Fruit fly (Drosophila melanogaster) whole organism, prepupa: ENCODE results near the gene IFT54.

Experiments
- CG10669 ChIP-seq: fragments of 200-800 bp; sonication (Bioruptor generic); optimal IDR thresholded peaks from 3 replicates; lab custom pipeline; 2018; ENCODE audit warnings: missing biosample characterization, mild to moderate bottlenecking, missing genetic modification characterization, moderate library complexity
- CG11294 ChIP-seq: fragments of 200-800 bp; sonication (Bioruptor generic); IDR thresholded peaks from 2 replicates; pipeline ENCODE4 v1.3.6; 2022; ENCODE audit warnings: missing biosample characterization, missing genetic modification characterization
- CG11762 ChIP-seq: fragments of 200-800 bp; sonication (Bioruptor generic); optimal IDR thresholded peaks from 3 replicates; lab custom pipeline; 2016; ENCODE audit warnings: missing biosample characterization, missing genetic modification characterization; ENCODE audit not compliant: insufficient read depth
- CG11902 ChIP-seq: fragments of 200-800 bp; sonication (Bioruptor generic); optimal IDR thresholded peaks from 3 replicates; lab custom pipeline; 2016; ENCODE audit warnings: missing biosample characterization, missing genetic modification characterization
- CG15336 ChIP-seq: fragments of 200-800 bp; sonication (Bioruptor generic); IDR thresholded peaks from 2 replicates; pipeline ENCODE4 v1.3.6; 2022; ENCODE audit warnings: missing biosample characterization, missing genetic modification characterization
- CG1621 ChIP-seq: fragments of 200-800 bp; sonication (Bioruptor generic); optimal IDR thresholded peaks from 3 replicates; lab custom pipeline; 2018; ENCODE audit warnings: missing biosample characterization, mild to moderate bottlenecking, missing genetic modification characterization
- CG31627 ChIP-seq: fragments of 200-800 bp; sonication (Bioruptor generic); optimal IDR thresholded peaks from 3 replicates; lab custom pipeline; 2016; ENCODE audit warnings: missing biosample characterization, missing genetic modification characterization
- CG34406 ChIP-seq: fragments of 200-800 bp; sonication (Bioruptor generic); optimal IDR thresholded peaks from 3 replicates; lab custom pipeline; 2016; ENCODE audit warnings: missing biosample characterization, missing genetic modification characterization
- CG4318 ChIP-seq: fragments of 200-800 bp; sonication (Bioruptor generic); optimal IDR thresholded peaks from 3 replicates; lab custom pipeline; 2017; ENCODE audit warnings: missing biosample characterization, mild to moderate bottlenecking, missing genetic modification characterization
- CG6163 ChIP-seq: fragments of 200-800 bp; sonication (Bioruptor generic); IDR thresholded peaks from 3 replicates; pipeline ENCODE4 v1.3.6; 2022; ENCODE audit warnings: missing biosample characterization, missing genetic modification characterization
- CG6276 ChIP-seq: fragments of 200-800 bp; sonication (Bioruptor generic); optimal IDR thresholded peaks from 2 replicates; lab custom pipeline; 2017; ENCODE audit warnings: missing biosample characterization, mild to moderate bottlenecking, missing genetic modification characterization
- CG6792 ChIP-seq: fragments of 200-800 bp; sonication (Bioruptor generic); optimal IDR thresholded peaks from 3 replicates; lab custom pipeline; 2016; ENCODE audit warnings: missing biosample characterization, missing genetic modification characterization
- CG6808 ChIP-seq: fragments of 200-800 bp; sonication (Bioruptor generic); optimal IDR thresholded peaks from 3 replicates; lab custom pipeline; 2017; ENCODE audit warnings: missing biosample characterization, missing genetic modification characterization, mild to moderate bottlenecking, moderate library complexity, missing genetic modification reagents
- CG6854 ChIP-seq: fragments of 200-800 bp; sonication (Bioruptor generic); optimal IDR thresholded peaks from 2 replicates; lab custom pipeline; 2017; ENCODE audit warnings: missing biosample characterization, mild to moderate bottlenecking, missing genetic modification characterization
- CG7368 ChIP-seq: fragments of 200-800 bp; sonication (Bioruptor generic); optimal IDR thresholded peaks from 3 replicates; lab custom pipeline; 2016; ENCODE audit warnings: missing biosample characterization, missing genetic modification characterization
- CG8319 ChIP-seq: fragments of 200-800 bp; sonication (Bioruptor generic); optimal IDR thresholded peaks from 3 replicates; lab custom pipeline; 2016; ENCODE audit warnings: missing biosample characterization, missing genetic modification characterization
- CG8632 ChIP-seq: fragments of 200-800 bp; sonication (Bioruptor generic); optimal IDR thresholded peaks from 3 replicates; lab custom pipeline; 2016; ENCODE audit warnings: missing biosample characterization, missing genetic modification characterization
- Eip75B ChIP-seq: fragments of 200-800 bp; sonication (Bioruptor generic); optimal IDR thresholded peaks from 3 replicates; lab custom pipeline; 2016; ENCODE audit warnings: missing biosample characterization, missing genetic modification characterization
- Eip93F ChIP-seq: fragments of 200-800 bp; sonication (Bioruptor generic); optimal IDR thresholded peaks from 2 replicates; lab custom pipeline; 2016; ENCODE audit warnings: missing biosample characterization, mild to moderate bottlenecking, missing genetic modification characterization
- Ets96B ChIP-seq: fragments of 200-800 bp; optimal IDR thresholded peaks from 2 replicates; lab custom pipeline; 2019; ENCODE audit warnings: missing biosample characterization, mild to moderate bottlenecking, missing genetic modification characterization, moderate library complexity
- Gug ChIP-seq: fragments of 200-800 bp; sonication (Bioruptor generic); IDR thresholded peaks from 2 replicates; pipeline ENCODE4 v1.3.6; 2022; ENCODE audit warnings: missing biosample characterization, missing genetic modification characterization
- Hr38 ChIP-seq: sonication (Bioruptor generic); optimal IDR thresholded peaks from 2 replicates; lab custom pipeline; 2016; ENCODE audit warnings: missing biosample characterization, missing genetic modification characterization
- Hr39 ChIP-seq: fragments of 200-800 bp; sonication (Bioruptor generic); optimal IDR thresholded peaks from 2 replicates; lab custom pipeline; 2016; ENCODE audit warnings: missing biosample characterization, missing genetic modification characterization
- Hr4 ChIP-seq: fragments of 200-800 bp; sonication (Bioruptor generic); optimal IDR thresholded peaks from 3 replicates; lab custom pipeline; 2016; ENCODE audit warnings: missing biosample characterization, missing genetic modification characterization
- Lpt ChIP-seq: fragments of 200-800 bp; sonication (Bioruptor generic); optimal IDR thresholded peaks from 3 replicates; lab custom pipeline; 2016; ENCODE audit warnings: missing biosample characterization, missing genetic modification characterization
- OdsH ChIP-seq: fragments of 200-800 bp; sonication (Bioruptor generic); optimal IDR thresholded peaks from 3 replicates; lab custom pipeline; 2016; ENCODE audit warnings: missing biosample characterization, missing genetic modification characterization
- Smox ChIP-seq: fragments of 200-800 bp; sonication (Bioruptor generic); optimal IDR thresholded peaks from 3 replicates; lab custom pipeline; 2016; ENCODE audit warnings: missing biosample characterization, missing genetic modification characterization
- Sox14 ChIP-seq: fragments of 200-800 bp; sonication (Bioruptor generic); optimal IDR thresholded peaks from 3 replicates; lab custom pipeline; 2016; ENCODE audit warnings: missing biosample characterization, missing genetic modification characterization
- Sox15 ChIP-seq: fragments of 200-800 bp; sonication (Bioruptor generic); optimal IDR thresholded peaks from 3 replicates; lab custom pipeline; 2016; ENCODE audit warnings: missing biosample characterization, missing genetic modification characterization
- achi ChIP-seq: fragments of 200-800 bp; sonication (Bioruptor generic); optimal IDR thresholded peaks from 3 replicates; lab custom pipeline; 2016; ENCODE audit warnings: missing biosample characterization, missing genetic modification characterization
- acj6 ChIP-seq: fragments of 200-800 bp; sonication (Bioruptor generic); optimal IDR thresholded peaks from 3 replicates; lab custom pipeline; 2016; ENCODE audit warnings: missing biosample characterization, missing genetic modification characterization
- cyc ChIP-seq: fragments of 200-800 bp; sonication (Bioruptor generic); optimal IDR thresholded peaks from 3 replicates; lab custom pipeline; 2016; ENCODE audit warnings: missing biosample characterization, missing genetic modification characterization
- dsx ChIP-seq: fragments of 200-800 bp; optimal IDR thresholded peaks from 3 replicates; lab custom pipeline; 2019; ENCODE audit warnings: missing biosample characterization, mild to moderate bottlenecking, missing genetic modification characterization, moderate library complexity; ENCODE audit not compliant: poor library complexity, severe bottlenecking
- eg ChIP-seq: fragments of 200-800 bp; sonication (Bioruptor generic); IDR thresholded peaks from 3 replicates; pipeline ENCODE4 v1.3.6; 2022; ENCODE audit warnings: missing biosample characterization, missing genetic modification characterization
- esn ChIP-seq: fragments of 200-800 bp; sonication (Bioruptor generic); optimal IDR thresholded peaks from 2 replicates; lab custom pipeline; 2016; ENCODE audit warnings: missing biosample characterization, mild to moderate bottlenecking, missing genetic modification characterization, moderate library complexity
- fd59A ChIP-seq: fragments of 200-800 bp; sonication (Bioruptor generic); optimal IDR thresholded peaks from 2 replicates; lab custom pipeline; 2017; ENCODE audit warnings: missing biosample characterization, mild to moderate bottlenecking, missing genetic modification characterization, missing genetic modification reagents
- fkh ChIP-seq: fragments of 200-800 bp; sonication (Bioruptor generic); optimal IDR thresholded peaks from 3 replicates; lab custom pipeline; 2017; ENCODE audit warnings: missing biosample characterization, mild to moderate bottlenecking, missing genetic modification characterization, moderate library complexity
- lz ChIP-seq: fragments of 200-800 bp; sonication (Bioruptor generic); optimal IDR thresholded peaks from 3 replicates; lab custom pipeline; 2016; ENCODE audit warnings: missing biosample characterization, missing genetic modification characterization
- net ChIP-seq: fragments of 200-800 bp; sonication (Bioruptor generic); optimal IDR thresholded peaks from 3 replicates; lab custom pipeline; 2016; ENCODE audit warnings: missing biosample characterization, missing genetic modification characterization
- pdm3 ChIP-seq: fragments of 200-800 bp; sonication (Bioruptor generic); optimal IDR thresholded peaks from 3 replicates; lab custom pipeline; 2016; ENCODE audit warnings: missing biosample characterization, missing genetic modification characterization
- salr ChIP-seq, 2 experiments: fragments of 200-800 bp; sonication (Bioruptor generic); optimal IDR thresholded peaks; 3 replicates each; lab custom pipeline; 2016 to 2018; ENCODE audit warnings: missing biosample characterization in 2 of 2, missing genetic modification characterization in 2 of 2, mild to moderate bottlenecking in 1 of 2
- spab ChIP-seq: fragments of 200-800 bp; sonication (Bioruptor generic); optimal IDR thresholded peaks from 2 replicates; lab custom pipeline; 2017; ENCODE audit warnings: missing biosample characterization, mild to moderate bottlenecking, missing genetic modification characterization, missing genetic modification reagents
- ss ChIP-seq, 2 experiments: fragments of 200-800 bp; sonication (Bioruptor generic); optimal IDR thresholded peaks; 2 replicates in 1 of 2; 3 replicates in 1 of 2; lab custom pipeline; 2017 to 2018; ENCODE audit warnings: mild to moderate bottlenecking in 2 of 2, missing biosample characterization in 2 of 2, missing genetic modification characterization in 2 of 2, moderate library complexity in 1 of 2
- svp ChIP-seq: fragments of 200-800 bp; sonication (Bioruptor generic); peaks from one replicate; lab custom pipeline; 2016; ENCODE audit warnings: missing biosample characterization, missing genetic modification characterization
- topi ChIP-seq: fragments of 200-800 bp; sonication (Bioruptor generic); optimal IDR thresholded peaks from 3 replicates; lab custom pipeline; 2016; ENCODE audit warnings: missing biosample characterization, missing genetic modification characterization
- vri ChIP-seq: fragments of 200-800 bp; sonication (Bioruptor generic); optimal IDR thresholded peaks from 3 replicates; lab custom pipeline; 2016; ENCODE audit warnings: missing biosample characterization, mild to moderate bottlenecking, missing genetic modification characterization

The IFT54 gene

dm6 chr3R:14291431-14291830, 10.8 kb upstream of the IFT54 start (continued):
- peak; percentile 82 for TF ChIP-seq net (GFP tag; lab: Kevin White, UChicago)
- TF ChIP-seq svp, result peak; percentile 95
- peak; percentile 93 for TF ChIP-seq CG15336 (GFP tag; lab: Robert Waterston, UW)
- TF ChIP-seq CG7368, result peak; percentile 75
- no peak for TF ChIP-seq Hr38 (GFP tag; lab: Kevin White, UChicago)
- TF ChIP-seq Sox14, result peak; percentile 78
- TF ChIP-seq Hr39, result peak; percentile 65
- TF ChIP-seq Eip93F (GFP tag; lab: Kevin White, UChicago), result peak; percentile 41
- peak; percentile 79 for TF ChIP-seq Eip75B (GFP tag; lab: Kevin White, UChicago)
- TF ChIP-seq OdsH (GFP tag; lab: Kevin White, UChicago), result peak; percentile 82
- peak; percentile 83 for TF ChIP-seq CG10669 (GFP tag; lab: Kevin White, UChicago)
- peak; percentile 89 for TF ChIP-seq esn (GFP tag; lab: Kevin White, UChicago)
- peak; percentile 51 for TF ChIP-seq CG8319 (GFP tag; lab: Kevin White, UChicago)
- peak; percentile 81 for TF ChIP-seq fd59A (GFP tag; lab: Kevin White, UChicago)
- TF ChIP-seq spab (GFP tag; lab: Kevin White, UChicago), result peak; percentile 81
- TF ChIP-seq acj6 (GFP tag; lab: Kevin White, UChicago), result peak; percentile 80
- peak; percentile 79 for TF ChIP-seq achi (GFP tag; lab: Kevin White, UChicago)
- TF ChIP-seq vri (GFP tag; lab: Kevin White, UChicago), result peak; percentile 80
- TF ChIP-seq eg (GFP tag; lab: Robert Waterston, UW), result peak; percentile 87
- TF ChIP-seq CG6163, result peak; percentile 79; the same call in 2 of the 3 replicates

dm6 chr3R:14292307-14292711, 9.9 kb upstream of the IFT54 start:
- no peak for TF ChIP-seq vri (GFP tag; lab: Kevin White, UChicago)
- TF ChIP-seq net (GFP tag; lab: Kevin White, UChicago), result peak; percentile 49
- peak; percentile 49 for TF ChIP-seq CG10669 (GFP tag; lab: Kevin White, UChicago)
- TF ChIP-seq CG11294 (GFP tag; lab: Robert Waterston, UW), result no peak
- TF ChIP-seq pdm3 (GFP tag; lab: Kevin White, UChicago), result peak; percentile 45
- TF ChIP-seq Eip75B (GFP tag; lab: Kevin White, UChicago), result peak; percentile 29
- TF ChIP-seq ss (GFP tag; optimal IDR thresholded peaks at IDR 0.05; lab: Kevin White, UChicago), result no peak
- TF ChIP-seq CG1621 (tag; lab: Kevin White, UChicago), result no peak
- peak; percentile 24 for TF ChIP-seq Ets96B (tag; lab: Kevin White, UChicago)
- TF ChIP-seq fkh (GFP tag; lab: Kevin White, UChicago), result no peak
- 0 out of 3 replicates have a peak, but pooled peaks have one; percentile 35 for TF ChIP-seq eg (GFP tag; lab: Robert Waterston, UW)
- TF ChIP-seq Sox14, result peak; percentile 49
- TF ChIP-seq Eip93F (GFP tag; lab: Kevin White, UChicago), result no peak
- peak; percentile 34 for TF ChIP-seq CG6792 (GFP tag; lab: Kevin White, UChicago)
- peak; percentile 2 to 86 for TF ChIP-seq salr (GFP tag; optimal IDR thresholded peaks at IDR 0.05; lab: Kevin White, UChicago)
- peak; percentile 31 for TF ChIP-seq CG31627 (GFP tag; lab: Kevin White, UChicago)
- TF ChIP-seq acj6 (GFP tag; lab: Kevin White, UChicago), result peak; percentile 50
- TF ChIP-seq CG34406, result peak; percentile 50
- peak; percentile 58 for TF ChIP-seq topi
- peak; percentile 66 for TF ChIP-seq Hr4 (GFP tag; lab: Kevin White, UChicago)
- TF ChIP-seq Gug (GFP tag; lab: Robert Waterston, UW), result peak; percentile 22; the same call in 1 of the 2 replicates
- peak; percentile 69 for TF ChIP-seq svp
- peak; percentile 45 for TF ChIP-seq Hr39
- TF ChIP-seq fd59A (GFP tag; lab: Kevin White, UChicago), result peak; percentile 38
- TF ChIP-seq Lpt (GFP tag; lab: Kevin White, UChicago), result peak; percentile 67
- TF ChIP-seq OdsH (GFP tag; lab: Kevin White, UChicago), result peak; percentile 67
- peak; percentile 24 for TF ChIP-seq Sox15 (GFP tag; lab: Kevin White, UChicago)
- TF ChIP-seq CG6163, result no peak
- peak; percentile 41 for TF ChIP-seq CG15336 (GFP tag; lab: Robert Waterston, UW)
- no peak for TF ChIP-seq CG6854 (GFP tag; lab: Kevin White, UChicago)
- peak; percentile 61 for TF ChIP-seq CG6808 (GFP tag; lab: Kevin White, UChicago)
- peak; percentile 24 for TF ChIP-seq dsx
- peak; percentile 43 for TF ChIP-seq Smox
- peak; percentile 41 for TF ChIP-seq CG8632 (GFP tag; lab: Kevin White, UChicago)
- peak; percentile 24 for TF ChIP-seq cyc
- TF ChIP-seq CG11902, result peak; percentile 35
- peak; percentile 73 for TF ChIP-seq CG6276
- TF ChIP-seq CG11762 (GFP tag; lab: Kevin White, UChicago), result peak; percentile 56
- TF ChIP-seq CG4318 (GFP tag; lab: Kevin White, UChicago), result peak; percentile 67
- peak; percentile 74 for TF ChIP-seq spab (GFP tag; lab: Kevin White, UChicago)
- TF ChIP-seq lz (GFP tag; lab: Kevin White, UChicago), result peak; percentile 35
- peak; percentile 59 for TF ChIP-seq achi (GFP tag; lab: Kevin White, UChicago)
- TF ChIP-seq Hr38 (GFP tag; lab: Kevin White, UChicago), result no peak
